Worm (Caenorhabditis elegans) whole organism, mixed stage, embryonic: ENCODE measurements around the gene unc-104.

Experiments
- elt-1 ChIP-seq: sonication (generic microtip); optimal IDR thresholded peaks from 2 replicates; lab custom pipeline; 2017; ENCODE audit warnings: missing genetic modification characterization, mild to moderate bottlenecking, missing compliant biosample characterization, antibody characterized with exemption, moderate library complexity, borderline replicate concordance; ENCODE audit not compliant: insufficient read depth
- elt-3 ChIP-seq: fragments of 150-350 bp; optimal IDR thresholded peaks from 2 replicates; lab custom pipeline; 2014; ENCODE audit warnings: missing biosample characterization, missing genetic modification characterization
- lin-13 ChIP-seq: fragments of 150-350 bp; optimal IDR thresholded peaks from 2 replicates; lab custom pipeline; 2014; ENCODE audit warnings: missing biosample characterization, missing genetic modification characterization
- mep-1 ChIP-seq: fragments of 150-350 bp; optimal IDR thresholded peaks from 2 replicates; lab custom pipeline; 2017; ENCODE audit warnings: missing biosample characterization, missing genetic modification reagents, missing genetic modification characterization, inconsistent platforms
- nhr-12 ChIP-seq: fragments of 150-350 bp; optimal IDR thresholded peaks from 2 replicates; lab custom pipeline; 2014; ENCODE audit warnings: missing biosample characterization, missing genetic modification characterization
- nhr-237 ChIP-seq: fragments of 150-350 bp; optimal IDR thresholded peaks from 2 replicates; lab custom pipeline; 2014; ENCODE audit warnings: missing biosample characterization, missing genetic modification characterization
- nhr-28 ChIP-seq: fragments of 150-350 bp; optimal IDR thresholded peaks from 2 replicates; lab custom pipeline; 2014; ENCODE audit warnings: missing biosample characterization, missing genetic modification characterization
- nhr-76 ChIP-seq: sonication (generic microtip); optimal IDR thresholded peaks from 2 replicates; lab custom pipeline; 2017; ENCODE audit warnings: missing biosample characterization, missing genetic modification characterization
- pha-4 ChIP-seq: fragments of 150-350 bp; optimal IDR thresholded peaks from 2 replicates; lab custom pipeline; 2018; ENCODE audit warnings: missing biosample characterization, missing genetic modification reagents, missing genetic modification characterization
- sem-2 ChIP-seq: fragments of 200-800 bp; sonication (Bioruptor generic); optimal IDR thresholded peaks from 2 replicates; lab custom pipeline; 2018; ENCODE audit warnings: mild to moderate bottlenecking, missing genetic modification characterization, missing compliant biosample characterization
- snpc-4 ChIP-seq: fragments of 150-350 bp; optimal IDR thresholded peaks from 2 replicates; lab custom pipeline; 2014; ENCODE audit warnings: missing biosample characterization, missing genetic modification characterization
- tbx-8 ChIP-seq: fragments of 200-800 bp; sonication (Bioruptor generic); optimal IDR thresholded peaks from 2 replicates; lab custom pipeline; 2018; ENCODE audit warnings: mild to moderate bottlenecking, missing genetic modification characterization, moderate library complexity, missing compliant biosample characterization

DNA sequence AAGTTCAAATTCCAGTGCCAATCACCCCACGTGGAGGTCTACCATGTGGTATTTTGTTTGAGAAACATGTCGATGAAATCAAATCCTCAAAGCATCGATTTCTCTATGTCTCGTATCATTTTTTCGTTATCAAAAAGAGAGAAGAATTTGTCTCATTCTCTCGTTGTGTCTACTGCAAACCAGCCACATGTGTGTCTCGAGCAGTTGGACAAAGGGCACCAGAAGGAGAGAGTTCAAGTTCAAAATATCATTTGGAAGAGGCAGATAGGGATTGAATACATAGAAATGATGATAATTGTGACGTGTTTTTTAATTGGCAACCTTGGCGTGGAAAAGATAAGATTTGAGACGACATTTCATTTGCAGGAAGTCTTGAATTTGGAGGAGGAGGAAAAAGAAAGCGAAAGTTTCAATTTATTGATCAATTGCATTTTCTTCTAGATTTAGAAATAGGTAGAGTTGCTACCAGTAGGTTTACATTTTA lies 64.5 kb downstream of the unc-104 start:
- TF ChIP-seq nhr-12 (tag; lab: Kevin White, UChicago) (no peak), snpc-4 (tag; lab: Kevin White, UChicago) (no peak), pha-4 (no peak), sem-2 (GFP tag; lab: Kevin White, UChicago) (no peak), nhr-28 (tag; lab: Kevin White, UChicago) (no peak), nhr-237 (tag; lab: Kevin White, UChicago) (no peak), elt-1 (tag; lab: Kevin White, UChicago) (no peak), elt-3 (tag; lab: Kevin White, UChicago) (no peak), lin-13 (no peak), tbx-8 (GFP tag; lab: Kevin White, UChicago) (no peak), nhr-76 (tag; lab: Kevin White, UChicago) (no peak), mep-1 (no peak)
